Worm (Caenorhabditis elegans): ENCODE measurements around the gene nhr-247.

ce11 chrV:15315827-15316527, 6.8 kb upstream of the nhr-247 start, which contains the start of the genes srt-22 and nhr-246:
- TF ChIP-seq F13H6.1 (tag; optimal IDR thresholded peaks at IDR 0.05) (no peak), lin-13 (GFP tag; optimal IDR thresholded peaks at IDR 0.05) (no peak), lin-39 (tag; optimal IDR thresholded peaks at IDR 0.05) (no peak), elt-3 (tag; optimal IDR thresholded peaks at IDR 0.05) (no peak)
